Fruit fly (Drosophila melanogaster): Measurements from ENCODE around the gene RpS27.

The RpS27 gene

DNA sequence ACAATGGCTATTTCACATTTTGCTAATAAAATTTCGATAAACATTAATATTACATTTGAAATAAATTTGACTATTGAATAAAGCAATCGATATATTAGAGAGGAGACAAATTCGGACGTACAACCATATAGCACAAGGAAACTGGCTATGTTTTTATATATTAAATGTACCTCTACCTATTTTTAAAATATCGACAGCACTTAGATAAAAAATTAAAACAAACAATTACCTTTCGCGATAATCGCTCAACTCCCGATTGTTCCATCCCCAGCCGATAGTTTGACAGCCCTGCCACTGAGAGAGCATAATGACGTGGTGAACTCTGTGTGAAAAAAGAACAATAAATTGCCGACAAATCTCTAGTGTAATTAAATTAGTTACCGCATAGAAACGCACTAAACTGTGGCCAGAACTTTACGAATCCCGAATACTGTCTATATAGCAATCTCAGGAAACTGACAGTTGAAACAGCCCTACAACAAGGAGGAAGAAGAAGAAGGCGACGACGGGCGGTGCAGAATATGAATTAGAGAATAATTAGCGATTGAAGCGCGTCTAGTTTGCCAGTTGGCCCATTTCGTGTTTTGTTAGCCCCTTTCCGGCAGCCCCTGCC lies 11.4 kb upstream of the RpS27 start, which contains the start of gene CG11857 (continued):
- TF ChIP-seq gt (GFP tag; IDR thresholded peaks at IDR 0.05) (peak; percentile 98), CG42726 (GFP tag; IDR thresholded peaks at IDR 0.05; ENCODE audit: partially characterized antibody) (peak; percentile 98), mirr (GFP tag; optimal IDR thresholded peaks at IDR 0.05) (peak; percentile 95), CG32772 (GFP tag; IDR thresholded peaks at IDR 0.05) (peak; percentile 99), CG33557 (GFP tag; optimal IDR thresholded peaks at IDR 0.05) (peak; percentile 96), CG7963 (GFP tag; IDR thresholded peaks at IDR 0.05; ENCODE audit: partially characterized antibody) (peak; percentile 99), trem (tag; optimal IDR thresholded peaks at IDR 0.05) (peak; percentile 97), ash1 (GFP tag; optimal IDR thresholded peaks at IDR 0.05) (peak; percentile 84), Ssrp (tag; optimal IDR thresholded peaks at IDR 0.05) (peak; percentile 99), emc (GFP tag; optimal IDR thresholded peaks at IDR 0.05) (peak; percentile 94), trh (GFP tag; optimal IDR thresholded peaks at IDR 0.05) (peak; percentile 97), danr (GFP tag; IDR thresholded peaks at IDR 0.05) (peak; percentile 98), HHEX (GFP tag; optimal IDR thresholded peaks at IDR 0.05) (peak; percentile 96), Poxn (GFP tag; IDR thresholded peaks at IDR 0.05) (peak; percentile 97), Nf-YC (tag; optimal IDR thresholded peaks at IDR 0.05) (peak; percentile 87), pita (GFP tag; optimal IDR thresholded peaks at IDR 0.05) (no peak), CG3726 (GFP tag; IDR thresholded peaks at IDR 0.05) (peak; percentile 96), Awh (GFP tag; IDR thresholded peaks at IDR 0.05) (peak; percentile 97), CG5953 (GFP tag; IDR thresholded peaks at IDR 0.05) (peak; percentile 96), CG12155 (GFP tag; optimal IDR thresholded peaks at IDR 0.05) (peak; percentile 98), Tbp (GFP tag; optimal IDR thresholded peaks at IDR 0.05) (no peak), Usf (GFP tag; optimal IDR thresholded peaks at IDR 0.05) (peak; percentile 96), zen (tag; optimal IDR thresholded peaks at IDR 0.05) (peak; percentile 99), Dip3 (GFP tag; optimal IDR thresholded peaks at IDR 0.05) (peak; percentile 97), eyg (GFP tag; optimal IDR thresholded peaks at IDR 0.05) (peak; percentile 94), CG31365 (tag; optimal IDR thresholded peaks at IDR 0.05) (peak; percentile 83), Hr3 (GFP tag; optimal IDR thresholded peaks at IDR 0.05) (peak; percentile 99), chn (GFP tag; optimal IDR thresholded peaks at IDR 0.05) (peak; percentile 98), HLHmδ (GFP tag; optimal IDR thresholded peaks at IDR 0.05) (peak; percentile 12), ttk (GFP tag; IDR thresholded peaks at IDR 0.05) (peak; percentile 99), org-1 (GFP tag; optimal IDR thresholded peaks at IDR 0.05) (peak; percentile 93), Spps (tag; optimal IDR thresholded peaks at IDR 0.05) (peak; percentile 94), sna (GFP tag; IDR thresholded peaks at IDR 0.05; ENCODE audit: partially characterized antibody) (peak; percentile 100), CG11696 (GFP tag; IDR thresholded peaks at IDR 0.05) (peak; percentile 89), gsb-n (tag; optimal IDR thresholded peaks at IDR 0.05) (peak; percentile 95), CG31441 (GFP tag; IDR thresholded peaks at IDR 0.05) (peak; percentile 96), CG9727 (GFP tag; optimal IDR thresholded peaks at IDR 0.05) (peak; percentile 98), CG9932 (GFP tag; IDR thresholded peaks at IDR 0.05) (peak; percentile 100), CkIIα-i1 (GFP tag; IDR thresholded peaks at IDR 0.05) (peak; percentile 90), CG16815 (GFP tag; optimal IDR thresholded peaks at IDR 0.05) (peak; percentile 97), HLH3B (GFP tag; IDR thresholded peaks at IDR 0.05) (peak; percentile 98), caup (GFP tag; optimal IDR thresholded peaks at IDR 0.05; ENCODE audit: severe bottlenecking) (peak; percentile 97), usp (GFP tag; optimal IDR thresholded peaks at IDR 0.05) (no peak), CG17912 (GFP tag; optimal IDR thresholded peaks at IDR 0.05) (peak; percentile 90), tap (tag; optimal IDR thresholded peaks at IDR 0.05) (peak; percentile 95), CG17359 (tag; optimal IDR thresholded peaks at IDR 0.05) (peak; percentile 98), nmo (GFP tag; optimal IDR thresholded peaks at IDR 0.05) (peak; percentile 99), CG11695 (GFP tag; IDR thresholded peaks at IDR 0.05) (peak; percentile 96), D19A (tag; optimal IDR thresholded peaks at IDR 0.05) (peak; percentile 92), GATAe (GFP tag; conservative IDR thresholded peaks at IDR 0.05) (peak; percentile 97)

Measured in whole organism, embryonic.